Worm (Caenorhabditis elegans) whole organism, L4 larva: ENCODE measurements around the gene H03G16.7.

Experiments
- F49E8.2 ChIP-seq: sonication (generic microtip); optimal IDR thresholded peaks from 2 replicates; lab custom pipeline; 2016; ENCODE audit warnings: missing compliant biosample characterization, mild to moderate bottlenecking, missing genetic modification characterization, borderline replicate concordance
- R02D3.7 ChIP-seq: fragments of 150-350 bp; sonication (generic microtip); optimal IDR thresholded peaks from 3 replicates; lab custom pipeline; 2014; ENCODE audit warnings: missing biosample characterization, missing genetic modification characterization
- aly-2 ChIP-seq: sonication (generic microtip); optimal IDR thresholded peaks from 2 replicates; lab custom pipeline; 2018; ENCODE audit warnings: missing biosample characterization, missing genetic modification characterization
- ceh-62 ChIP-seq: sonication (generic microtip); optimal IDR thresholded peaks from 2 replicates; lab custom pipeline; 2017; ENCODE audit warnings: missing biosample characterization, missing genetic modification characterization
- ceh-82 ChIP-seq: sonication (generic microtip); optimal IDR thresholded peaks from 2 replicates; lab custom pipeline; 2017; ENCODE audit warnings: missing biosample characterization, missing genetic modification characterization
- dpl-1 ChIP-seq: fragments of 150-350 bp; optimal IDR thresholded peaks from 2 replicates; lab custom pipeline; 2014; ENCODE audit warnings: missing biosample characterization, missing genetic modification reagents, missing genetic modification characterization
- gei-8 ChIP-seq: fragments of 200-800 bp; sonication (Bioruptor generic); optimal IDR thresholded peaks from 2 replicates; lab custom pipeline; 2018; ENCODE audit warnings: mild to moderate bottlenecking, missing genetic modification characterization, missing compliant biosample characterization
- lin-39 ChIP-seq: fragments of 150-350 bp; optimal IDR thresholded peaks from 2 replicates; lab custom pipeline; 2014; ENCODE audit warnings: missing biosample characterization, missing genetic modification reagents, missing genetic modification characterization
- nhr-25 ChIP-seq: sonication (generic microtip); optimal IDR thresholded peaks from 2 replicates; lab custom pipeline; 2017; ENCODE audit warnings: missing genetic modification characterization, mild to moderate bottlenecking, missing compliant biosample characterization, antibody characterized with exemption, moderate library complexity, borderline replicate concordance; ENCODE audit not compliant: insufficient read depth
- nhr-76 ChIP-seq: fragments of 150-350 bp; optimal IDR thresholded peaks from 2 replicates; lab custom pipeline; 2014; ENCODE audit warnings: missing biosample characterization, missing genetic modification characterization
- nhr-77 ChIP-seq: fragments of 150-350 bp; optimal IDR thresholded peaks from 2 replicates; lab custom pipeline; 2014; ENCODE audit warnings: missing biosample characterization, missing genetic modification characterization
- pha-4 ChIP-seq, 2 experiments: fragments of 150-350 bp in 1 of 2; fragments of 200-800 bp in 1 of 2; sonication (Bioruptor generic) in 1 of 2; IDR thresholded peaks in 1 of 2; optimal IDR thresholded peaks in 1 of 2; 2 replicates each; pipeline versions ENCODE4 v1.3.6 to Lab custom; 2014 to 2022; ENCODE audit warnings: missing genetic modification characterization in 2 of 2, missing genetic modification reagents in 2 of 2, missing biosample characterization in 1 of 2, missing compliant biosample characterization in 1 of 2
- unc-39 ChIP-seq: sonication (generic microtip); optimal IDR thresholded peaks from 2 replicates; lab custom pipeline; 2017; ENCODE audit warnings: missing biosample characterization, missing genetic modification characterization
- ztf-11 ChIP-seq: fragments of 150-350 bp; optimal IDR thresholded peaks from 2 replicates; lab custom pipeline; 2014; ENCODE audit warnings: missing biosample characterization, missing genetic modification characterization

DNA sequence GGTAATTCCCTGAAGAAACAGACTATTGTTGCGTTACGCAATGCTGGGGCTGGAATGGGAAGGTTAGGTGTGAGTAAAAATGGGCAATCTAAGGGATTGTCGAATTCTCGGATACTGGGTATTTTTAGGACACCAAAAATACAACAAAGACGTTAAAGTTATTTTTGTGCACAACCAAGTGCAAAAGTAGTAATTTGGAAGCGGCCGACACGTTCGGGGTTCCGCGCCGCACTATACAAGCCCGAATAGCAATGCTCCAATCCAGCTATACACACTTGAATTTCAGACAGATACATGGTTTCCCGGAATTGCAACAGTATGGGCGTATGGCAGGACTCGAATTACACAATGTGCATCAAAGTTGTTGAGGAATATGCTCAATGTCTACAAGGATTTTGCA lies 27.8 kb downstream of the H03G16.7 start:
- TF ChIP-seq F49E8.2 (tag; lab: Kevin White, UChicago) (no peak), nhr-77 (tag; lab: Kevin White, UChicago) (no peak), ztf-11 (tag; lab: Kevin White, UChicago) (no peak), unc-39 (no peak), gei-8 (no peak), nhr-76 (tag; lab: Kevin White, UChicago) (no peak), aly-2 (tag; lab: Kevin White, UChicago) (no peak), R02D3.7 (no peak), ceh-82 (tag; lab: Kevin White, UChicago) (no peak), lin-39 (tag; lab: Kevin White, UChicago) (no peak), nhr-25 (tag; lab: Kevin White, UChicago) (no peak), dpl-1 (GFP tag; lab: Kevin White, UChicago) (no peak), pha-4 (GFP tag; IDR thresholded peaks at IDR 0.05; lab: Robert Waterston, UW) (no peak), pha-4 (tag; optimal IDR thresholded peaks at IDR 0.05; lab: Kevin White, UChicago) (no peak), ceh-62 (tag; lab: Kevin White, UChicago) (no peak)
